Fruit fly (Drosophila melanogaster) whole organism, embryonic: ENCODE measurements around the gene Rrp45.

ENCODE experiments used
- BEAF-32 ChIP-seq: fragments of 200-800 bp; sonication (Bioruptor generic); optimal IDR thresholded peaks from 3 replicates; lab custom pipeline; 2017; ENCODE audit warnings: missing biosample characterization, missing genetic modification characterization, mild to moderate bottlenecking, moderate library complexity, missing genetic modification reagents
- Bgb ChIP-seq: fragments of 200-800 bp; sonication (Bioruptor generic); IDR thresholded peaks from 2 replicates; pipeline ENCODE4 v1.3.6; 2022; ENCODE audit warnings: missing biosample characterization, missing genetic modification characterization; ENCODE audit not compliant: partially characterized antibody
- CG10267 ChIP-seq: fragments of 200-800 bp; sonication (Bioruptor generic); optimal IDR thresholded peaks from 2 replicates; lab custom pipeline; 2018; ENCODE audit warnings: missing biosample characterization, mild to moderate bottlenecking, missing genetic modification characterization, moderate library complexity
- CG11504 ChIP-seq: fragments of 200-800 bp; sonication (Bioruptor generic); optimal IDR thresholded peaks from 3 replicates; lab custom pipeline; 2019; ENCODE audit warnings: missing biosample characterization, mild to moderate bottlenecking, missing genetic modification characterization, moderate library complexity
- CG12219 ChIP-seq: fragments of 200-800 bp; sonication (Bioruptor generic); optimal IDR thresholded peaks from 3 replicates; lab custom pipeline; 2018; ENCODE audit warnings: missing biosample characterization, mild to moderate bottlenecking, missing genetic modification characterization
- CG12659 ChIP-seq: fragments of 200-800 bp; sonication (Bioruptor generic); optimal IDR thresholded peaks from 3 replicates; lab custom pipeline; 2017; ENCODE audit warnings: mild to moderate bottlenecking, missing biosample characterization, missing genetic modification reagents, missing genetic modification characterization
- CG13287 ChIP-seq: fragments of 200-800 bp; sonication (Bioruptor generic); IDR thresholded peaks from 2 replicates; pipeline ENCODE4 v1.3.6; 2022; ENCODE audit warnings: missing biosample characterization, missing genetic modification characterization; ENCODE audit not compliant: partially characterized antibody
- CG14441 ChIP-seq: fragments of 200-800 bp; sonication (Bioruptor generic); IDR thresholded peaks from 2 replicates; pipeline ENCODE4 v1.3.6; 2022; ENCODE audit warnings: missing biosample characterization, missing genetic modification characterization
- CG14710 ChIP-seq: fragments of 200-800 bp; sonication (Bioruptor generic); optimal IDR thresholded peaks from 3 replicates; lab custom pipeline; 2019; ENCODE audit warnings: missing biosample characterization, mild to moderate bottlenecking, missing genetic modification characterization, moderate library complexity
- CG16863 ChIP-seq: fragments of 200-800 bp; sonication (Bioruptor generic); optimal IDR thresholded peaks from 3 replicates; lab custom pipeline; 2016; ENCODE audit warnings: missing biosample characterization, missing genetic modification characterization
- CG17385 ChIP-seq: fragments of 200-800 bp; sonication (Bioruptor generic); optimal IDR thresholded peaks from 3 replicates; lab custom pipeline; 2018; ENCODE audit warnings: missing biosample characterization, mild to moderate bottlenecking, missing genetic modification characterization
- CG18476 ChIP-seq: fragments of 200-800 bp; sonication (Bioruptor generic); optimal IDR thresholded peaks from 2 replicates; lab custom pipeline; 2016; ENCODE audit warnings: missing biosample characterization, mild to moderate bottlenecking, missing genetic modification characterization
- CG2120 ChIP-seq: fragments of 200-800 bp; sonication (Bioruptor generic); optimal IDR thresholded peaks from 3 replicates; lab custom pipeline; 2016; ENCODE audit warnings: missing biosample characterization, missing genetic modification characterization
- CG31224 ChIP-seq: fragments of 200-800 bp; sonication (Bioruptor generic); IDR thresholded peaks from 2 replicates; pipeline ENCODE4 v1.3.6; 2022; ENCODE audit warnings: missing biosample characterization, missing genetic modification characterization
- CG31388 ChIP-seq: fragments of 200-800 bp; sonication (Bioruptor generic); optimal IDR thresholded peaks from 2 replicates; lab custom pipeline; 2016; ENCODE audit warnings: missing biosample characterization, missing genetic modification characterization
- CG31441 ChIP-seq: fragments of 200-800 bp; sonication (Bioruptor generic); IDR thresholded peaks from 2 replicates; pipeline ENCODE4 v1.3.6; 2022; ENCODE audit warnings: missing biosample characterization, missing genetic modification characterization
- CG34376 ChIP-seq: fragments of 200-800 bp; sonication (Bioruptor generic); optimal IDR thresholded peaks from 2 replicates; lab custom pipeline; 2018; ENCODE audit warnings: missing biosample characterization, mild to moderate bottlenecking, missing genetic modification characterization
- CG34422 ChIP-seq: fragments of 200-800 bp; sonication (Bioruptor generic); IDR thresholded peaks from 3 replicates; pipeline ENCODE4 v1.3.6; 2022; ENCODE audit warnings: missing biosample characterization, missing genetic modification characterization
- CG3726 ChIP-seq: fragments of 200-800 bp; sonication (Bioruptor generic); IDR thresholded peaks from 3 replicates; pipeline ENCODE4, ENCODE4 v1.3.6; 2022; ENCODE audit warnings: missing biosample characterization, missing genetic modification characterization
- CG6175 ChIP-seq: fragments of 200-800 bp; sonication (Bioruptor generic); IDR thresholded peaks from 3 replicates; pipeline ENCODE4 v1.3.6; 2022; ENCODE audit warnings: missing biosample characterization, missing genetic modification characterization
- CG6854 ChIP-seq: fragments of 200-800 bp; sonication (Bioruptor generic); optimal IDR thresholded peaks from 3 replicates; lab custom pipeline; 2017; ENCODE audit warnings: missing biosample characterization, mild to moderate bottlenecking, missing genetic modification characterization
- CG7271 ChIP-seq: fragments of 200-800 bp; sonication (Bioruptor generic); optimal IDR thresholded peaks from 2 replicates; lab custom pipeline; 2018; ENCODE audit warnings: missing biosample characterization, mild to moderate bottlenecking, missing genetic modification characterization, moderate library complexity
- CG7987 ChIP-seq: fragments of 200-800 bp; sonication (Bioruptor generic); optimal IDR thresholded peaks from 2 replicates; lab custom pipeline; 2018; ENCODE audit warnings: missing biosample characterization, mild to moderate bottlenecking, missing genetic modification characterization, moderate library complexity
- CG9797 ChIP-seq: fragments of 200-800 bp; sonication (Bioruptor generic); optimal IDR thresholded peaks from 3 replicates; lab custom pipeline; 2018; ENCODE audit warnings: missing biosample characterization, mild to moderate bottlenecking, missing genetic modification characterization
- CrebB ChIP-seq: fragments of 200-800 bp; sonication (Bioruptor generic); optimal IDR thresholded peaks from 3 replicates; lab custom pipeline; 2018; ENCODE audit warnings: missing biosample characterization, mild to moderate bottlenecking, missing genetic modification characterization
- Ets97D ChIP-seq: fragments of 200-800 bp; sonication (Bioruptor generic); optimal IDR thresholded peaks from 3 replicates; lab custom pipeline; 2016; ENCODE audit warnings: missing biosample characterization, missing genetic modification characterization
- H2.0 ChIP-seq: fragments of 200-800 bp; sonication (Bioruptor generic); IDR thresholded peaks from 2 replicates; pipeline ENCODE4 v1.3.6; 2022; ENCODE audit warnings: missing biosample characterization, missing genetic modification characterization
- HLH3B ChIP-seq: fragments of 200-800 bp; sonication (Bioruptor generic); IDR thresholded peaks from 2 replicates; pipeline ENCODE4 v1.3.6; 2022; ENCODE audit warnings: missing biosample characterization, missing genetic modification characterization
- Hr3 ChIP-seq: fragments of 200-800 bp; sonication (Bioruptor generic); optimal IDR thresholded peaks from 3 replicates; lab custom pipeline; 2016; ENCODE audit warnings: missing biosample characterization, missing genetic modification characterization
- Trl ChIP-seq, 3 experiments: fragments of >200 bp in 2 of 3; fragments of 200-800 bp in 1 of 3; sonication (Bioruptor generic) in 1 of 3; optimal IDR thresholded peaks; 2 replicates in 1 of 3; 3 replicates in 2 of 3; lab custom pipeline; 2016 to 2017; ENCODE audit warnings: missing biosample characterization in 1 of 3, missing genetic modification characterization in 1 of 3
- cato ChIP-seq: fragments of 200-800 bp; sonication (Bioruptor generic); optimal IDR thresholded peaks from 2 replicates; lab custom pipeline; 2016; ENCODE audit warnings: missing biosample characterization, missing genetic modification characterization, borderline replicate concordance
- fd64A ChIP-seq: fragments of 200-800 bp; sonication (Bioruptor generic); optimal IDR thresholded peaks from 3 replicates; lab custom pipeline; 2018; ENCODE audit warnings: missing biosample characterization, mild to moderate bottlenecking, missing genetic modification characterization
- fd96Cb ChIP-seq: fragments of 200-800 bp; sonication (Bioruptor generic); optimal IDR thresholded peaks from 2 replicates; lab custom pipeline; 2018; ENCODE audit warnings: missing biosample characterization, mild to moderate bottlenecking, missing genetic modification characterization, moderate library complexity
- gem ChIP-seq: fragments of 200-800 bp; sonication (Bioruptor generic); optimal IDR thresholded peaks from 2 replicates; lab custom pipeline; 2019; ENCODE audit warnings: missing biosample characterization, mild to moderate bottlenecking, missing genetic modification characterization, moderate library complexity
- gfzf ChIP-seq: fragments of 200-800 bp; sonication (Bioruptor generic); optimal IDR thresholded peaks from 2 replicates; lab custom pipeline; 2016; ENCODE audit warnings: missing biosample characterization, mild to moderate bottlenecking, missing genetic modification characterization, moderate library complexity
- gsb ChIP-seq: fragments of 200-800 bp; sonication (Bioruptor generic); IDR thresholded peaks from 2 replicates; pipeline ENCODE4 v1.3.6; 2022; ENCODE audit warnings: missing biosample characterization, missing genetic modification characterization
- hb ChIP-seq: fragments of 200-800 bp; sonication (Bioruptor generic); IDR thresholded peaks from 3 replicates; pipeline ENCODE4 v1.3.6; 2022; ENCODE audit warnings: missing biosample characterization, missing genetic modification characterization; ENCODE audit not compliant: partially characterized antibody
- kay ChIP-seq: fragments of 200-800 bp; sonication (Bioruptor generic); optimal IDR thresholded peaks from 2 replicates; lab custom pipeline; 2016; ENCODE audit warnings: missing biosample characterization, missing genetic modification characterization
- kni ChIP-seq: fragments of 200-800 bp; sonication (Bioruptor generic); optimal IDR thresholded peaks from 3 replicates; lab custom pipeline; 2017; ENCODE audit warnings: mild to moderate bottlenecking, missing biosample characterization, missing genetic modification reagents, missing genetic modification characterization
- lbe ChIP-seq: fragments of 200-800 bp; sonication (Bioruptor generic); optimal IDR thresholded peaks from 2 replicates; lab custom pipeline; 2016; ENCODE audit warnings: missing biosample characterization, mild to moderate bottlenecking, missing genetic modification characterization
- mam ChIP-seq: fragments of 200-800 bp; sonication (Bioruptor generic); optimal IDR thresholded peaks from 3 replicates; lab custom pipeline; 2016; ENCODE audit warnings: missing biosample characterization, missing genetic modification characterization
- peb ChIP-seq: fragments of 200-800 bp; sonication (Bioruptor generic); IDR thresholded peaks from 2 replicates; pipeline ENCODE4 v1.3.6; 2022; ENCODE audit warnings: missing biosample characterization, missing genetic modification characterization
- rib ChIP-seq: fragments of 200-800 bp; sonication (Bioruptor generic); IDR thresholded peaks from 2 replicates; pipeline ENCODE4 v1.3.6; 2022; ENCODE audit warnings: missing biosample characterization, missing genetic modification characterization
- run ChIP-seq: fragments of 200-800 bp; sonication (Bioruptor generic); optimal IDR thresholded peaks from 3 replicates; lab custom pipeline; 2018; ENCODE audit warnings: missing biosample characterization, mild to moderate bottlenecking, missing genetic modification characterization
- scrt ChIP-seq: fragments of 200-800 bp; sonication (Bioruptor generic); optimal IDR thresholded peaks from 2 replicates; lab custom pipeline; 2018; ENCODE audit warnings: missing biosample characterization, mild to moderate bottlenecking, missing genetic modification characterization, moderate library complexity
- sens ChIP-seq: fragments of 200-800 bp; sonication (Bioruptor generic); peaks from one replicate; lab custom pipeline; 2016; ENCODE audit warnings: missing biosample characterization, missing genetic modification characterization
- ssp ChIP-seq: fragments of 200-800 bp; sonication (Bioruptor generic); IDR thresholded peaks from 2 replicates; pipeline ENCODE4 v1.3.6; 2022; ENCODE audit warnings: missing biosample characterization, missing genetic modification characterization
- tio ChIP-seq: fragments of 200-800 bp; sonication (Bioruptor generic); optimal IDR thresholded peaks from 2 replicates; lab custom pipeline; 2017; ENCODE audit warnings: missing biosample characterization, missing genetic modification characterization, inconsistent platforms
- trem ChIP-seq: fragments of 200-800 bp; optimal IDR thresholded peaks from 3 replicates; lab custom pipeline; 2019; ENCODE audit warnings: missing biosample characterization, mild to moderate bottlenecking, missing genetic modification characterization, moderate library complexity
- unc-4 ChIP-seq: fragments of 200-800 bp; sonication (Bioruptor generic); IDR thresholded peaks from 2 replicates; pipeline ENCODE4 v1.3.6; 2022; ENCODE audit warnings: missing biosample characterization, missing genetic modification characterization; ENCODE audit not compliant: partially characterized antibody
- usp ChIP-seq: fragments of >200 bp; optimal IDR thresholded peaks from 2 replicates; lab custom pipeline; 2017; ENCODE audit warnings: missing biosample characterization, missing genetic modification characterization

The Rrp45 gene

dm6 chrX:16786860-16787415, 4.1 kb downstream of the Rrp45 start, which contains the start of the genes CG9609 and Sap30 (continued):
- TF ChIP-seq CG2120 (GFP tag; lab: Kevin White, UChicago) (peak; percentile 27), CrebB (tag; lab: Kevin White, UChicago) (no peak), CG7271 (tag; lab: Kevin White, UChicago) (no peak), trem (no peak), peb (GFP tag; lab: Robert Waterston, UW) (no peak), CG3726 (GFP tag; lab: Robert Waterston, UW) (no peak), Bgb (GFP tag; lab: Robert Waterston, UW) (no peak; the same call in 1 of the 2 replicates), CG31224 (GFP tag; lab: Robert Waterston, UW) (no peak), CG14710 (tag; lab: Kevin White, UChicago) (peak; percentile 61), CG6854 (GFP tag; lab: Kevin White, UChicago) (no peak), CG31441 (GFP tag; lab: Robert Waterston, UW) (no peak), Ets97D (GFP tag; lab: Kevin White, UChicago) (peak; percentile 57), CG18476 (GFP tag; lab: Kevin White, UChicago) (no peak), CG16863 (GFP tag; lab: Kevin White, UChicago) (no peak), rib (GFP tag; lab: Robert Waterston, UW) (no peak), sens (peak; percentile 83), Trl (optimal IDR thresholded peaks at IDR 0.05; lab: Kevin White, UChicago) (no peak), Trl (GFP tag; optimal IDR thresholded peaks at IDR 0.05; lab: Kevin White, UChicago) (peak; percentile 4), BEAF-32 (no peak), Hr3 (GFP tag; lab: Kevin White, UChicago) (no peak), CG14441 (GFP tag; lab: Robert Waterston, UW) (no peak), CG12219 (no peak), cato (GFP tag; lab: Kevin White, UChicago) (no peak), tio (GFP tag; lab: Kevin White, UChicago) (no peak), CG10267 (tag; lab: Kevin White, UChicago) (peak; percentile 9), fd64A (GFP tag; lab: Kevin White, UChicago) (no peak), CG12659 (peak; percentile 27), ssp (GFP tag; lab: Robert Waterston, UW) (no peak), CG34376 (no peak), CG17385 (GFP tag; lab: Kevin White, UChicago) (no peak), fd96Cb (tag; lab: Kevin White, UChicago) (no peak), CG31388 (GFP tag; lab: Kevin White, UChicago) (no peak), run (tag; lab: Kevin White, UChicago) (no peak), gfzf (peak; percentile 71), lbe (GFP tag; lab: Kevin White, UChicago) (no peak), kay (no peak), gem (tag; lab: Kevin White, UChicago) (no peak), usp (no peak), gsb (GFP tag; lab: Robert Waterston, UW) (no peak), CG6175 (no peak)

- TF ChIP-seq CG9797 (peak; percentile 67), CG34422 (GFP tag; lab: Robert Waterston, UW) (peak; percentile 20; the same call in 1 of the 3 replicates), mam (GFP tag; lab: Kevin White, UChicago) (no peak), unc-4 (GFP tag; lab: Robert Waterston, UW) (0 out of 2 replicates have a peak, but pooled peaks have one; percentile 19), Bgb (GFP tag; lab: Robert Waterston, UW) (peak; percentile 32; the same call in 1 of the 2 replicates), hb (no peak), HLH3B (GFP tag; lab: Robert Waterston, UW) (no peak), scrt (GFP tag; lab: Kevin White, UChicago) (no peak), CG11504 (tag; lab: Kevin White, UChicago) (peak; percentile 32), CG7987 (GFP tag; lab: Kevin White, UChicago) (no peak), kni (no peak), CG13287 (GFP tag; lab: Robert Waterston, UW) (0 out of 2 replicates have a peak, but pooled peaks have one; percentile 17), H2.0 (GFP tag; lab: Robert Waterston, UW) (no peak)
These were observed 7.3 kb downstream of the Rrp45 start, which contains the start of gene mRpL22 for dm6 chrX:16783743-16784142. mRpL22 (plus strand) TSS chrX:16783933.
